Worm (Caenorhabditis elegans): ENCODE data around the gene F57B1.6.
A peak's percentile ranks its signal among the peaks of the same experiment; 100 is the strongest.

The F57B1.6 gene

ce11 chrV:13236507-13236906 is 27.1 kb downstream of the F57B1.6 start, which contains the start of gene dmd-10:
Gene dmd-10 (minus strand): TSS chrV:13236607.
- no peak for TF ChIP-seq egl-5 (tag; optimal IDR thresholded peaks at IDR 0.05)
- TF ChIP-seq sea-2 (GFP tag; optimal IDR thresholded peaks at IDR 0.05): no peak
- TF ChIP-seq nhr-28 (tag; optimal IDR thresholded peaks at IDR 0.05): no peak
- no peak for TF ChIP-seq nhr-11 (tag; optimal IDR thresholded peaks at IDR 0.05)
- TF ChIP-seq ceh-9 (tag; optimal IDR thresholded peaks at IDR 0.05): no peak
- no peak for TF ChIP-seq ZK546.5 (tag; optimal IDR thresholded peaks at IDR 0.05)
- no peak for TF ChIP-seq fos-1 (tag; optimal IDR thresholded peaks at IDR 0.05)
- no peak for TF ChIP-seq nhr-76 (tag; optimal IDR thresholded peaks at IDR 0.05)
- TF ChIP-seq lin-15B (tag; optimal IDR thresholded peaks at IDR 0.05): no peak
- no peak for TF ChIP-seq nhr-23 (tag; optimal IDR thresholded peaks at IDR 0.05)
- no peak for TF ChIP-seq nhr-237 (tag; optimal IDR thresholded peaks at IDR 0.05)

ce11 chrV:13243205-13243604 is 33.8 kb downstream of the F57B1.6 start:
- TF ChIP-seq pha-4 (tag; optimal IDR thresholded peaks at IDR 0.05) (peak; percentile 52), nhr-25 (tag; optimal IDR thresholded peaks at IDR 0.05) (peak; percentile 43), nhr-43 (tag; optimal IDR thresholded peaks at IDR 0.05; ENCODE audit: poor library complexity, severe bottlenecking) (peak; percentile 77), ceh-82 (tag; optimal IDR thresholded peaks at IDR 0.05) (no peak), nhr-23 (tag; optimal IDR thresholded peaks at IDR 0.05) (peak; percentile 49), hmg-11 (tag; optimal IDR thresholded peaks at IDR 0.05) (no peak)

DNA sequence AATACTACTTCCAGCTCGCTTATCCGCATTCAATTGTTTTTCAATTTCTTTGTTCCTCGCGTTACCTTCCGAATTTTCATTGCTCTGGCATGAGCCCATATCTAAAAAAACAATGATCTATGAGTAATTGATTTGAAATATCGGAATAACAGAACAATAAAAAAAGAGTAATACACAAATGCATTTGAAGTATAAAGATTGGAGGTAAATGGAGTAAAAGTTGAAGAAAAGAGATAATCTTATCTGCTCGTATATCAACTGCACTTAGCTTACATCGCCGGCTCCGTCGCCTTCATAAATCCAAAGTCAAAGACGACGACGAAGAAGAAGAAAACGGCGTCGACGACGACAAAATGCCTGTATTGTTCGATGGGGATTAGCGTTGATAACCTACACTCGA is 40.0 kb downstream of the F57B1.6 start, which contains the start of gene odr-3:
Gene odr-3, minus strand, starts transcription at position 101 of the 400 bp plus-strand sequence.
- no peak for TF ChIP-seq nhr-12 (tag; optimal IDR thresholded peaks at IDR 0.05)
- no peak for TF ChIP-seq nhr-77 (tag; optimal IDR thresholded peaks at IDR 0.05)
- no peak for TF ChIP-seq snpc-4 (tag; optimal IDR thresholded peaks at IDR 0.05)
- TF ChIP-seq nhr-28 (tag; optimal IDR thresholded peaks at IDR 0.05): no peak
- TF ChIP-seq nhr-67 (tag; optimal IDR thresholded peaks at IDR 0.05): no peak
- TF ChIP-seq nhr-43 (tag; optimal IDR thresholded peaks at IDR 0.05; ENCODE audit: poor library complexity, severe bottlenecking): no peak
- TF ChIP-seq ama-1 (optimal IDR thresholded peaks at IDR 0.05): no peak
- no peak for TF ChIP-seq ztf-11 (tag; optimal IDR thresholded peaks at IDR 0.05)
- no peak for TF ChIP-seq nhr-25 (tag; optimal IDR thresholded peaks at IDR 0.05)
- TF ChIP-seq elt-2 (tag; optimal IDR thresholded peaks at IDR 0.05): no peak
- TF ChIP-seq aly-2 (tag; optimal IDR thresholded peaks at IDR 0.05): no peak
- no peak for TF ChIP-seq ceh-28 (tag; optimal IDR thresholded peaks at IDR 0.05)
- TF ChIP-seq lin-39 (tag; optimal IDR thresholded peaks at IDR 0.05): no peak
- TF ChIP-seq elt-3 (tag; optimal IDR thresholded peaks at IDR 0.05): no peak
- TF ChIP-seq elt-1 (tag; optimal IDR thresholded peaks at IDR 0.05): no peak
- TF ChIP-seq lsy-12 (tag; optimal IDR thresholded peaks at IDR 0.05): no peak
- no peak for TF ChIP-seq eor-1 (tag; optimal IDR thresholded peaks at IDR 0.05)
- TF ChIP-seq ztf-4 (tag; optimal IDR thresholded peaks at IDR 0.05): no peak

DNA sequence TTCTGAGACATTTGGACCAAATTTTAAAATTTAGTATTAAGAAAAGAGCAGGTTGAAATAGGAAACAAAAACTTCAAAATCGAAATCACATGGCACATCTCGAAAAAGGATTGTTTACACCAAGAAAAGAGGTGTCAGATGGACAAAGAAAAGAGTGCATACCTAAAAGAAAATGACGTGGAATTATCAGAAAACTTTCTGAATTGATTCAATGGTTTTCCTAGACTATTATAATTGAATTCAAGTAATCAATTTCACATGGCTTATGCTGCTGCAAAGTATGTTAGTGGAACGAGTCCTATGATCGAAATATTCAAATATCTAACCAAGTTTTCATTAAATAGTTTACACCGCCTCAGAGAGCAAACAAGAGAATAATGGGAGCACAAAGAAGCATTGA is 43.4 kb downstream of the F57B1.6 start:
- TF ChIP-seq ZK546.5 (tag; optimal IDR thresholded peaks at IDR 0.05): no peak
- TF ChIP-seq ztf-11 (tag; optimal IDR thresholded peaks at IDR 0.05): no peak
- no peak for TF ChIP-seq lin-39 (tag; optimal IDR thresholded peaks at IDR 0.05)
- TF ChIP-seq nhr-11 (tag; optimal IDR thresholded peaks at IDR 0.05): peak; percentile 48
- no peak for TF ChIP-seq unc-39 (tag; optimal IDR thresholded peaks at IDR 0.05)

DNA sequence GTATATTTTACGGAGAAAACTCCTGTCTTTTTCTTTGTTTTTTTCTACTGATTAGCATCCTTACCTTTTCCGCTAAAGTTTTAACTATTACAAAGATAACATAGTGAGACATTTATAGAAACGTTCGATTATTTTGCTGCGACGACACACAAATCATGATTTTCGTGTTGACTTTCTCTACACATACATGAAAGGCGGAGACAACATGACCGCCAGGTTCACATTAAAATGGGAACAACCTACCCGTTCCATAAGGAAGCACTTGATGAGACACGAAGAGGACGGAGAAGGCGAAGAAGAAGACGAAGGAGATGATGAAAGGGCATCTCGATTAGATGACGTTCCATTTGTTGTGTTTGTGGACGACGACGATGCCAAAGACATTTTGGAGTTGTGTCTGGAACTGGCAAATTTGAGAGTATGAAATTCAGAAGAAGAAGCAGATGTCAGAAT is 49.5 kb downstream of the F57B1.6 start, which contains the start of gene C34D1.4:
Gene C34D1.4, minus strand, starts transcription at position 403 of the 453 bp plus-strand sequence.
- TF ChIP-seq ztf-11 (tag; optimal IDR thresholded peaks at IDR 0.05): no peak
- peak; percentile 47 for TF ChIP-seq nhr-25 (tag; optimal IDR thresholded peaks at IDR 0.05)
- peak; percentile 57 for TF ChIP-seq nhr-23 (tag; optimal IDR thresholded peaks at IDR 0.05)

DNA sequence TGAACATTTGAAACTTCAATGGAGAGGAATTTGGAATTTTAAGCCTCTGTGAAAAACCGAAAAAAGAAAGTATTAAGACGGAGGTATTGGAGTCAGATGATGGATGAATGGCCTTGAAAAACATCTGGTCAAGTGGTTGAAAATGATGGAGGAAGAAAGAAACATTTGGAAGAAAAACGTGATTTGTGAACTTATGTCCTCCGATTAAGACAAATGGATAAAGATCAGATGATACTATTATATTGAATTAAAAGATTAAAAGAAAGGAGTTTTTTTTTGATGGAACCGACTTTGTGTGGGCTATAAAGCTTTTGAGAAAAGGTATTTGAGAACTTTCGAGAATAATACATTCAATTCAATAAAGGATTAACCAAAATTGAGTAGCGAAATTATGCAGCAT is 50.1 kb downstream of the F57B1.6 start:
- TF ChIP-seq nhr-25 (tag; optimal IDR thresholded peaks at IDR 0.05) (peak; percentile 64), egl-5 (tag; optimal IDR thresholded peaks at IDR 0.05) (no peak), nhr-43 (tag; optimal IDR thresholded peaks at IDR 0.05; ENCODE audit: poor library complexity, severe bottlenecking) (peak; percentile 26), eor-1 (tag; optimal IDR thresholded peaks at IDR 0.05) (no peak), nhr-23 (tag; optimal IDR thresholded peaks at IDR 0.05) (peak; percentile 40), R02D3.7 (tag; optimal IDR thresholded peaks at IDR 0.05) (no peak), elt-1 (tag; optimal IDR thresholded peaks at IDR 0.05) (peak; percentile 61)

All from whole organism, L3 larva.